Fruit fly (Drosophila melanogaster): ENCODE data around the gene GstT3.

dm6 chrX:20485880-20486279 is 18.6 kb downstream of the GstT3 start, which contains the start of gene CG15461:
- TF ChIP-seq esn (GFP tag; optimal IDR thresholded peaks at IDR 0.05) = no peak
- no peak for TF ChIP-seq Ets21C (GFP tag; optimal IDR thresholded peaks at IDR 0.05)
